Fruit fly (Drosophila melanogaster): ENCODE measurements around the gene CG17930.

- no peak for TF ChIP-seq h (optimal IDR thresholded peaks at IDR 0.05)
- TF ChIP-seq psq (optimal IDR thresholded peaks at IDR 0.05) = no peak
- TF ChIP-seq insv (optimal IDR thresholded peaks at IDR 0.05) = no peak
- no peak for TF ChIP-seq Sin3A (optimal IDR thresholded peaks at IDR 0.05)
These were observed 48.2 kb upstream of the CG17930 start for dm6 chr3R:16279382-16279932.

Data from Kc167 (cell line).